Fruit fly (Drosophila melanogaster) whole organism, embryonic: ENCODE measurements around the gene CG33631.

Experiments
- Abd-B ChIP-seq: fragments of 200-800 bp; sonication (Bioruptor generic); optimal IDR thresholded peaks from 2 replicates; lab custom pipeline; 2018; ENCODE audit warnings: missing biosample characterization, mild to moderate bottlenecking, missing genetic modification characterization, moderate library complexity
- Atf6 ChIP-seq: fragments of 200-800 bp; sonication (Bioruptor generic); IDR thresholded peaks from 2 replicates; pipeline ENCODE4 v1.3.6; 2022; ENCODE audit warnings: missing biosample characterization, missing genetic modification characterization
- CG10979 ChIP-seq: fragments of 200-800 bp; sonication (Bioruptor generic); optimal IDR thresholded peaks from 2 replicates; lab custom pipeline; 2018; ENCODE audit warnings: missing biosample characterization, mild to moderate bottlenecking, missing genetic modification characterization, moderate library complexity
- CG13624 ChIP-seq: fragments of 200-800 bp; sonication (Bioruptor generic); optimal IDR thresholded peaks from 2 replicates; lab custom pipeline; 2016; ENCODE audit warnings: missing biosample characterization, missing genetic modification characterization
- CG13775 ChIP-seq: fragments of 200-800 bp; sonication (Bioruptor generic); optimal IDR thresholded peaks from 3 replicates; lab custom pipeline; 2017; ENCODE audit warnings: missing biosample characterization, mild to moderate bottlenecking, missing genetic modification characterization
- CG14014 ChIP-seq: fragments of 200-800 bp; sonication (Bioruptor generic); IDR thresholded peaks from 2 replicates; pipeline ENCODE4 v1.3.6; 2022; ENCODE audit warnings: missing biosample characterization, missing genetic modification characterization
- CG14050 ChIP-seq: fragments of 200-800 bp; sonication (Bioruptor generic); IDR thresholded peaks from 3 replicates; pipeline ENCODE4 v1.3.6; 2022; ENCODE audit warnings: missing biosample characterization, missing genetic modification characterization
- CG14965 ChIP-seq: fragments of 200-800 bp; sonication (Bioruptor generic); optimal IDR thresholded peaks from 2 replicates; lab custom pipeline; 2016; ENCODE audit warnings: missing biosample characterization, missing genetic modification characterization, borderline replicate concordance
- CG15601 ChIP-seq: fragments of 200-800 bp; sonication (Bioruptor generic); optimal IDR thresholded peaks from 3 replicates; lab custom pipeline; 2019; ENCODE audit warnings: missing biosample characterization, mild to moderate bottlenecking, missing genetic modification characterization, moderate library complexity
- CG16779 ChIP-seq: fragments of 200-800 bp; sonication (Bioruptor generic); IDR thresholded peaks from 2 replicates; pipeline ENCODE4 v1.3.6; 2022; ENCODE audit warnings: missing biosample characterization, missing genetic modification characterization
- CG16813 ChIP-seq: fragments of 200-800 bp; sonication (Bioruptor generic); IDR thresholded peaks from 3 replicates; pipeline ENCODE4 v1.3.6; 2022; ENCODE audit warnings: missing biosample characterization, missing genetic modification characterization; ENCODE audit not compliant: partially characterized antibody
- CG2712 ChIP-seq: fragments of 200-800 bp; optimal IDR thresholded peaks from 3 replicates; lab custom pipeline; 2019; ENCODE audit warnings: missing biosample characterization, mild to moderate bottlenecking, missing genetic modification characterization, moderate library complexity
- CG2875 ChIP-seq: fragments of 200-800 bp; sonication (Bioruptor generic); optimal IDR thresholded peaks from 2 replicates; lab custom pipeline; 2017; ENCODE audit warnings: missing biosample characterization, mild to moderate bottlenecking, missing genetic modification characterization, missing genetic modification reagents
- CG4282 ChIP-seq: fragments of 200-800 bp; sonication (Bioruptor generic); optimal IDR thresholded peaks from 2 replicates; lab custom pipeline; 2016; ENCODE audit warnings: missing biosample characterization, missing genetic modification characterization
- CG5180 ChIP-seq: fragments of 200-800 bp; sonication (Bioruptor generic); optimal IDR thresholded peaks from 3 replicates; lab custom pipeline; 2017; ENCODE audit warnings: missing biosample characterization, missing genetic modification characterization, mild to moderate bottlenecking, moderate library complexity, missing genetic modification reagents
- CG6175 ChIP-seq: fragments of 200-800 bp; sonication (Bioruptor generic); IDR thresholded peaks from 3 replicates; pipeline ENCODE4 v1.3.6; 2022; ENCODE audit warnings: missing biosample characterization, missing genetic modification characterization
- CG6791 ChIP-seq: fragments of 200-800 bp; sonication (Bioruptor generic); IDR thresholded peaks from 3 replicates; pipeline ENCODE4 v1.3.6; 2022; ENCODE audit warnings: missing biosample characterization, missing genetic modification characterization; ENCODE audit not compliant: partially characterized antibody
- CG7987 ChIP-seq: fragments of 200-800 bp; sonication (Bioruptor generic); optimal IDR thresholded peaks from 2 replicates; lab custom pipeline; 2018; ENCODE audit warnings: missing biosample characterization, mild to moderate bottlenecking, missing genetic modification characterization, moderate library complexity
- CG8765 ChIP-seq: fragments of 200-800 bp; sonication (Bioruptor generic); IDR thresholded peaks from 2 replicates; pipeline ENCODE4 v1.3.6; 2022; ENCODE audit warnings: missing biosample characterization, missing genetic modification characterization
- CG9215 ChIP-seq: fragments of 200-800 bp; sonication (Bioruptor generic); IDR thresholded peaks from 2 replicates; pipeline ENCODE4 v1.3.6; 2022; ENCODE audit warnings: missing biosample characterization, missing genetic modification characterization
- CG9817 ChIP-seq: fragments of 200-800 bp; sonication (Bioruptor generic); optimal IDR thresholded peaks from 2 replicates; lab custom pipeline; 2018; ENCODE audit warnings: missing biosample characterization, mild to moderate bottlenecking, missing genetic modification characterization, moderate library complexity
- Chrac-16 ChIP-seq: fragments of 200-800 bp; sonication (Bioruptor generic); optimal IDR thresholded peaks from 3 replicates; lab custom pipeline; 2016; ENCODE audit warnings: missing biosample characterization, missing genetic modification characterization
- D19B ChIP-seq: fragments of 200-800 bp; sonication (Bioruptor generic); optimal IDR thresholded peaks from 2 replicates; lab custom pipeline; 2017; ENCODE audit warnings: missing biosample characterization, mild to moderate bottlenecking, missing genetic modification characterization
- Dp ChIP-seq: fragments of 200-800 bp; sonication (Bioruptor generic); optimal IDR thresholded peaks from 2 replicates; lab custom pipeline; 2018; ENCODE audit warnings: missing biosample characterization, mild to moderate bottlenecking, missing genetic modification characterization, moderate library complexity
- Dref ChIP-seq: fragments of 200-800 bp; sonication (Bioruptor generic); IDR thresholded peaks from 2 replicates; pipeline ENCODE4 v1.3.6; 2022; ENCODE audit warnings: missing biosample characterization, missing genetic modification characterization
- Gug ChIP-seq: fragments of 200-800 bp; sonication (Bioruptor generic); IDR thresholded peaks from 4 replicates; pipeline ENCODE4 v1.3.6; 2022; ENCODE audit warnings: missing biosample characterization, missing genetic modification characterization
- HLHmδ ChIP-seq: fragments of 200-800 bp; sonication (Bioruptor generic); optimal IDR thresholded peaks from 2 replicates; lab custom pipeline; 2018; ENCODE audit warnings: missing biosample characterization, mild to moderate bottlenecking, missing genetic modification characterization, moderate library complexity
- HmgZ ChIP-seq: fragments of 200-800 bp; sonication (Bioruptor generic); optimal IDR thresholded peaks from 2 replicates; lab custom pipeline; 2018; ENCODE audit warnings: missing biosample characterization, mild to moderate bottlenecking, missing genetic modification characterization
- MESR4 ChIP-seq: fragments of 200-800 bp; sonication (Bioruptor generic); optimal IDR thresholded peaks from 2 replicates; lab custom pipeline; 2018; ENCODE audit warnings: missing biosample characterization, mild to moderate bottlenecking, missing genetic modification characterization, moderate library complexity
- Mes4 ChIP-seq: fragments of 200-800 bp; sonication (Bioruptor generic); optimal IDR thresholded peaks from 2 replicates; lab custom pipeline; 2016; ENCODE audit warnings: missing biosample characterization, missing genetic modification characterization
- NFAT ChIP-seq: fragments of 200-800 bp; sonication (Bioruptor generic); IDR thresholded peaks from 2 replicates; pipeline ENCODE4 v1.3.6; 2022; ENCODE audit warnings: missing biosample characterization, missing genetic modification characterization
- Pdp1 ChIP-seq, 2 experiments: fragments of 200-800 bp; sonication (Bioruptor generic); optimal IDR thresholded peaks; 3 replicates each; lab custom pipeline; 2016; ENCODE audit warnings: missing biosample characterization in 2 of 2, missing genetic modification characterization in 2 of 2, mild to moderate bottlenecking in 1 of 2, moderate library complexity in 1 of 2
- Rfx ChIP-seq: fragments of 200-800 bp; sonication (Bioruptor generic); IDR thresholded peaks from 2 replicates; pipeline ENCODE4 v1.3.6; 2022; ENCODE audit warnings: missing biosample characterization, missing genetic modification characterization
- ara ChIP-seq: fragments of 200-800 bp; sonication (Bioruptor generic); IDR thresholded peaks from 2 replicates; pipeline ENCODE4 v1.3.6; 2022; ENCODE audit warnings: missing biosample characterization, missing genetic modification characterization
- br ChIP-seq: fragments of >200 bp; optimal IDR thresholded peaks from 2 replicates; lab custom pipeline; 2017
- cato ChIP-seq: fragments of 200-800 bp; sonication (Bioruptor generic); optimal IDR thresholded peaks from 2 replicates; lab custom pipeline; 2016; ENCODE audit warnings: missing biosample characterization, missing genetic modification characterization, borderline replicate concordance
- ci ChIP-seq: fragments of 200-800 bp; sonication (Bioruptor generic); IDR thresholded peaks from 3 replicates; pipeline ENCODE4 v1.3.6; 2022; ENCODE audit warnings: missing biosample characterization, missing genetic modification characterization
- dmrt11E ChIP-seq: fragments of 200-800 bp; sonication (Bioruptor generic); optimal IDR thresholded peaks from 3 replicates; lab custom pipeline; 2018; ENCODE audit warnings: missing biosample characterization, mild to moderate bottlenecking, missing genetic modification characterization, moderate library complexity
- esg ChIP-seq: fragments of 200-800 bp; sonication (Bioruptor generic); conservative IDR thresholded peaks from 2 replicates; pipeline ENCODE4 v1.3.6; 2022; ENCODE audit warnings: missing biosample characterization, missing genetic modification characterization
- jigr1 ChIP-seq: fragments of 200-800 bp; sonication (Bioruptor generic); IDR thresholded peaks from 3 replicates; pipeline ENCODE4 v1.3.6; 2022; ENCODE audit warnings: missing biosample characterization, missing genetic modification characterization
- jumu ChIP-seq: fragments of 200-800 bp; sonication (Bioruptor generic); optimal IDR thresholded peaks from 3 replicates; lab custom pipeline; 2016; ENCODE audit warnings: missing biosample characterization, missing genetic modification characterization
- ken ChIP-seq: fragments of 200-800 bp; sonication (Bioruptor generic); IDR thresholded peaks from 3 replicates; pipeline ENCODE4 v1.3.6; 2022; ENCODE audit warnings: missing biosample characterization, missing genetic modification characterization
- mirr ChIP-seq: fragments of 200-800 bp; sonication (Bioruptor generic); optimal IDR thresholded peaks from 3 replicates; lab custom pipeline; 2018; ENCODE audit warnings: missing biosample characterization, mild to moderate bottlenecking, missing genetic modification characterization
- mld ChIP-seq: fragments of 200-800 bp; sonication (Bioruptor generic); IDR thresholded peaks from 3 replicates; pipeline ENCODE4 v1.3.6; 2022; ENCODE audit warnings: missing biosample characterization, missing genetic modification characterization; ENCODE audit not compliant: partially characterized antibody
- prd ChIP-seq, 3 experiments: fragments of >200 bp in 2 of 3; fragments of 200-800 bp in 1 of 3; sonication (Bioruptor generic) in 1 of 3; optimal IDR thresholded peaks in 2 of 3; IDR thresholded peaks in 1 of 3; 2 replicates in 2 of 3; 3 replicates in 1 of 3; pipeline versions ENCODE4 v1.3.6 to Lab custom; 2017 to 2022; ENCODE audit warnings: missing biosample characterization in 1 of 3, missing genetic modification characterization in 1 of 3
- sens-2 ChIP-seq: fragments of 200-800 bp; sonication (Bioruptor generic); IDR thresholded peaks from 2 replicates; pipeline ENCODE4 v1.3.6; 2022; ENCODE audit warnings: missing biosample characterization, missing genetic modification characterization
- sob ChIP-seq: fragments of 200-800 bp; sonication (Bioruptor generic); IDR thresholded peaks from 2 replicates; pipeline ENCODE4 v1.3.6; 2022; ENCODE audit warnings: missing biosample characterization, missing genetic modification characterization
- stc ChIP-seq: fragments of 200-800 bp; sonication (Bioruptor generic); IDR thresholded peaks from 2 replicates; pipeline ENCODE4 v1.3.6; 2022; ENCODE audit warnings: missing biosample characterization, missing genetic modification characterization
- tup ChIP-seq: fragments of 200-800 bp; sonication (Bioruptor generic); optimal IDR thresholded peaks from 2 replicates; lab custom pipeline; 2016; ENCODE audit warnings: missing biosample characterization, mild to moderate bottlenecking, missing genetic modification characterization, moderate library complexity
- unc-4 ChIP-seq: fragments of 200-800 bp; sonication (Bioruptor generic); IDR thresholded peaks from 2 replicates; pipeline ENCODE4 v1.3.6; 2022; ENCODE audit warnings: missing biosample characterization, missing genetic modification characterization; ENCODE audit not compliant: partially characterized antibody
- vfl ChIP-seq: fragments of 200-800 bp; sonication (Bioruptor generic); optimal IDR thresholded peaks from 2 replicates; lab custom pipeline; 2016; ENCODE audit warnings: missing biosample characterization, missing genetic modification characterization
- wdn ChIP-seq: fragments of 200-800 bp; sonication (Bioruptor generic); IDR thresholded peaks from 2 replicates; pipeline ENCODE4 v1.3.6; 2022; ENCODE audit warnings: missing biosample characterization, missing genetic modification characterization

Gene CG33631

dm6 chr3R:10045343-10045742, 18.5 kb upstream of the CG33631 start, which contains the start of the genes CG11722 and mtTFB2 (continued):
- TF ChIP-seq prd (optimal IDR thresholded peaks at IDR 0.05; lab: Kevin White, UChicago): no peak
- no peak for TF ChIP-seq prd (GFP tag; IDR thresholded peaks at IDR 0.05; lab: Robert Waterston, UW)
- no peak for TF ChIP-seq CG16813
- TF ChIP-seq Dp: peak; percentile 29
- no peak for TF ChIP-seq tup (GFP tag; lab: Kevin White, UChicago)
- TF ChIP-seq D19B (GFP tag; lab: Kevin White, UChicago): no peak
- no peak for TF ChIP-seq CG9817 (tag; lab: Kevin White, UChicago)
- TF ChIP-seq vfl (GFP tag; lab: Kevin White, UChicago): no peak
- no peak for TF ChIP-seq CG5180 (GFP tag; lab: Kevin White, UChicago)
- no peak for TF ChIP-seq ken (GFP tag; lab: Robert Waterston, UW)
- no peak for TF ChIP-seq CG15601 (tag; lab: Kevin White, UChicago)
- TF ChIP-seq Abd-B (GFP tag; lab: Kevin White, UChicago): no peak
- no peak for TF ChIP-seq CG14014 (GFP tag; lab: Robert Waterston, UW)
- no peak for TF ChIP-seq mirr (GFP tag; lab: Kevin White, UChicago)
- TF ChIP-seq cato: no peak
- no peak for TF ChIP-seq br
- no peak for TF ChIP-seq CG6175 (GFP tag; lab: Robert Waterston, UW)
- TF ChIP-seq CG16779: no peak
- peak; percentile 49 for TF ChIP-seq Rfx (GFP tag; lab: Robert Waterston, UW)
- TF ChIP-seq Atf6 (GFP tag; lab: Robert Waterston, UW): no peak
- peak; percentile 3 for TF ChIP-seq CG2712 (tag; lab: Kevin White, UChicago)
- no peak for TF ChIP-seq sens-2 (GFP tag; lab: Robert Waterston, UW)
- TF ChIP-seq jigr1: no peak
- TF ChIP-seq unc-4: peak; percentile 60
- TF ChIP-seq jumu: no peak
- no peak for TF ChIP-seq CG10979 (tag; lab: Kevin White, UChicago)
- TF ChIP-seq mld (GFP tag; lab: Robert Waterston, UW): no peak
- TF ChIP-seq HLHmδ (GFP tag; lab: Kevin White, UChicago): no peak
- no peak for TF ChIP-seq sob (GFP tag; lab: Robert Waterston, UW)
- TF ChIP-seq CG9215 (GFP tag; lab: Robert Waterston, UW): no peak
- peak; percentile 68 for TF ChIP-seq Dref (GFP tag; lab: Robert Waterston, UW)
- TF ChIP-seq CG14965 (GFP tag; lab: Kevin White, UChicago): no peak
- TF ChIP-seq NFAT (GFP tag; lab: Robert Waterston, UW): no peak
- no peak for TF ChIP-seq CG7987 (GFP tag; lab: Kevin White, UChicago)
- no peak for TF ChIP-seq CG14050 (GFP tag; lab: Robert Waterston, UW)
- TF ChIP-seq CG8765: no peak
- no peak for TF ChIP-seq Mes4 (GFP tag; lab: Kevin White, UChicago)
- no peak for TF ChIP-seq CG13775
- TF ChIP-seq Pdp1 (GFP tag; optimal IDR thresholded peaks at IDR 0.05; lab: Kevin White, UChicago): peak in 1 of 2 experiments; percentile 84
- TF ChIP-seq wdn (GFP tag; lab: Robert Waterston, UW): no peak
- TF ChIP-seq ci (GFP tag; lab: Robert Waterston, UW): no peak
- no peak for TF ChIP-seq esg (GFP tag; lab: Robert Waterston, UW)
- TF ChIP-seq HmgZ (tag; lab: Kevin White, UChicago): no peak
- TF ChIP-seq Chrac-16 (GFP tag; lab: Kevin White, UChicago): no peak
- no peak for TF ChIP-seq Gug
- TF ChIP-seq CG13624 (GFP tag; lab: Kevin White, UChicago): no peak
- peak; percentile 12 for TF ChIP-seq MESR4
- TF ChIP-seq CG6791 (GFP tag; lab: Robert Waterston, UW): no peak
- TF ChIP-seq stc (GFP tag; lab: Robert Waterston, UW): no peak
- TF ChIP-seq CG4282 (GFP tag; lab: Kevin White, UChicago): no peak
- no peak for TF ChIP-seq ara (GFP tag; lab: Robert Waterston, UW)
- TF ChIP-seq CG2875 (GFP tag; lab: Kevin White, UChicago): no peak
- TF ChIP-seq dmrt11E: no peak
